Worm (Caenorhabditis elegans): ENCODE measurements around the gene H13N06.2.

DNA sequence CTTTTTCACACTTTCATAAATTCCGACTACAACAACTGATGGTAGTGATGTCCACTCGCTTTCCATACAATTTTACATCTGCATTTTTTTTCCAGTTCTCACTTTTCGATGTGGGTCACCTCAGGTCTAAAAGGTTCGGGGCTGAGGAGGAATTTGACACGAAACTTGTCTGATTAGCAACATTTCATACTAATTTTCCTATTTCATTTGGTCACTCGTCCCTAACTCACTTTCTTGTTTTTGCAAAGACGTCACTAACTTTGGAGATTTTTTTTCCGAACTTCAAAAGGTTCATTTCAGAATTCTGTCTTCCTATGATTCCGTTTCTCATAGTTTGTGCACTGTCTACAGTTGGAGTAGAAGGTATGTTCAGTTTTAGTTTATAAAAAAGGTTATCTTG, at the start of gene H13N06.2:
- no peak for TF ChIP-seq nhr-237 (tag; optimal IDR thresholded peaks at IDR 0.05)
- no peak for TF ChIP-seq elt-1 (tag; optimal IDR thresholded peaks at IDR 0.05)
- TF ChIP-seq egl-27 (tag; optimal IDR thresholded peaks at IDR 0.05): no peak
- TF ChIP-seq unc-39 (tag; optimal IDR thresholded peaks at IDR 0.05): no peak
- TF ChIP-seq snpc-4 (tag; optimal IDR thresholded peaks at IDR 0.05): no peak
- no peak for TF ChIP-seq lsy-2 (tag; optimal IDR thresholded peaks at IDR 0.05)
